Fruit fly (Drosophila melanogaster) whole organism, wandering third instar larva: ENCODE results near the gene PK2-R2.

Experiments
- CG32264 ChIP-seq: fragments of 200-800 bp; sonication (Bioruptor generic); optimal IDR thresholded peaks from 2 replicates; lab custom pipeline; 2016; ENCODE audit warnings: missing biosample characterization, missing genetic modification characterization
- CrebA ChIP-seq: fragments of 200-800 bp; sonication (Bioruptor generic); optimal IDR thresholded peaks from 2 replicates; lab custom pipeline; 2016; ENCODE audit warnings: missing biosample characterization, mild to moderate bottlenecking, missing genetic modification characterization, borderline replicate concordance
- Mio ChIP-seq: sonication (Bioruptor generic); optimal IDR thresholded peaks from 2 replicates; lab custom pipeline; 2016; ENCODE audit warnings: missing biosample characterization, missing genetic modification characterization
- Myc ChIP-seq: fragments of >200 bp; optimal IDR thresholded peaks from 2 replicates; lab custom pipeline; 2017
- Sp1 ChIP-seq: fragments of 200-800 bp; sonication (Bioruptor generic); optimal IDR thresholded peaks from 3 replicates; lab custom pipeline; 2019; ENCODE audit warnings: missing biosample characterization, mild to moderate bottlenecking, missing genetic modification characterization, moderate library complexity
- foxo ChIP-seq, 2 experiments: fragments of 200-800 bp; sonication (Bioruptor generic); optimal IDR thresholded peaks; 2 replicates in 1 of 2; 3 replicates in 1 of 2; lab custom pipeline; 2016 to 2017; ENCODE audit warnings: missing biosample characterization in 2 of 2, missing genetic modification characterization in 2 of 2
- h ChIP-seq: fragments of 200-800 bp; sonication (Bioruptor generic); optimal IDR thresholded peaks from 3 replicates; lab custom pipeline; 2016; ENCODE audit warnings: missing biosample characterization, mild to moderate bottlenecking, missing genetic modification characterization
- jim ChIP-seq: fragments of 175-275, 200-325 bp; sonication (Bioruptor generic); optimal IDR thresholded peaks from 2 replicates; lab custom pipeline; 2016; ENCODE audit warnings: missing biosample characterization, mild to moderate bottlenecking, missing genetic modification characterization
- pan ChIP-seq: fragments of >200 bp; optimal IDR thresholded peaks from 2 replicates; lab custom pipeline; 2017
- psq ChIP-seq: fragments of 200-800 bp; sonication (Bioruptor generic); optimal IDR thresholded peaks from 3 replicates; lab custom pipeline; 2017; ENCODE audit warnings: missing biosample characterization, mild to moderate bottlenecking, missing genetic modification characterization, moderate library complexity
- woc ChIP-seq: sonication (Bioruptor generic); optimal IDR thresholded peaks from 2 replicates; lab custom pipeline; 2016; ENCODE audit warnings: missing biosample characterization, mild to moderate bottlenecking, missing genetic modification characterization

dm6 chr3R:13360108-13360507, 26.1 kb upstream of the PK2-R2 start:
- TF ChIP-seq h (GFP tag; lab: Kevin White, UChicago), result no peak
- no peak for TF ChIP-seq Mio
- no peak for TF ChIP-seq CrebA (GFP tag; lab: Kevin White, UChicago)
- TF ChIP-seq pan (lab: Kevin White, UChicago), result no peak
- TF ChIP-seq jim (GFP tag; lab: Kevin White, UChicago), result no peak
- TF ChIP-seq psq (GFP tag; lab: Kevin White, UChicago), result no peak
- no peak for TF ChIP-seq woc (GFP tag; lab: Kevin White, UChicago)
- TF ChIP-seq foxo (GFP tag; optimal IDR thresholded peaks at IDR 0.05; lab: Kevin White, UChicago), result no peak
- TF ChIP-seq CG32264 (GFP tag; lab: Kevin White, UChicago), result no peak
- peak; percentile 28 for TF ChIP-seq Myc (lab: Kevin White, UChicago)
- no peak for TF ChIP-seq Sp1 (GFP tag; lab: Kevin White, UChicago)
